Worm (Caenorhabditis elegans) whole organism, early embryonic: ENCODE results near the gene srw-87.
"Not testable (repeated sequence)": the region's sequence is repeated elsewhere in the genome, so short reads cannot be mapped to it uniquely, and the experiment has no call there.

Experiments used
- B0310.2 ChIP-seq: sonication (generic microtip); optimal IDR thresholded peaks from 2 replicates; lab custom pipeline; 2016; ENCODE audit warnings: mild to moderate bottlenecking, missing genetic modification characterization, missing compliant biosample characterization
- F13C5.2 ChIP-seq: sonication (generic microtip); optimal IDR thresholded peaks from 2 replicates; lab custom pipeline; 2017; ENCODE audit warnings: mild to moderate bottlenecking, missing genetic modification characterization, inconsistent platforms, missing compliant biosample characterization
- aly-1 ChIP-seq: sonication (generic microtip); optimal IDR thresholded peaks from 2 replicates; lab custom pipeline; 2016; ENCODE audit warnings: missing genetic modification characterization, missing compliant biosample characterization
- ama-1 ChIP-seq: fragments of 150-350 bp; optimal IDR thresholded peaks from 2 replicates; lab custom pipeline; 2014
- ceh-13 ChIP-seq: fragments of 200-800 bp; sonication (Bioruptor generic); optimal IDR thresholded peaks from 2 replicates; lab custom pipeline; 2018; ENCODE audit warnings: mild to moderate bottlenecking, missing genetic modification characterization, missing compliant biosample characterization
- ceh-36 ChIP-seq: sonication (generic microtip); optimal IDR thresholded peaks from 2 replicates; lab custom pipeline; 2016; ENCODE audit warnings: missing genetic modification characterization, inconsistent platforms, missing compliant biosample characterization
- ets-7 ChIP-seq: sonication (generic microtip); optimal IDR thresholded peaks from 2 replicates; lab custom pipeline; 2016; ENCODE audit warnings: missing genotype, missing genetic modification characterization, missing compliant biosample characterization
- flt-1 ChIP-seq: fragments of 200-800 bp; sonication (Bioruptor generic); IDR thresholded peaks from 2 replicates; pipeline ENCODE4 v1.3.6; 2022; ENCODE audit warnings: missing genetic modification characterization, missing compliant biosample characterization
- hmbx-1 ChIP-seq: sonication (generic microtip); optimal IDR thresholded peaks from 2 replicates; lab custom pipeline; 2016; ENCODE audit warnings: mild to moderate bottlenecking, missing genetic modification characterization, missing compliant biosample characterization
- hmg-4 ChIP-seq: fragments of 200-800 bp; sonication (Bioruptor generic); optimal IDR thresholded peaks from 2 replicates; lab custom pipeline; 2018; ENCODE audit warnings: mild to moderate bottlenecking, missing genetic modification characterization, missing compliant biosample characterization
- hnd-1 ChIP-seq: sonication (generic microtip); optimal IDR thresholded peaks from 2 replicates; lab custom pipeline; 2016; ENCODE audit warnings: missing genetic modification characterization, missing compliant biosample characterization
- pes-1 ChIP-seq: fragments of 200-800 bp; sonication (Bioruptor generic); IDR thresholded peaks from 2 replicates; pipeline ENCODE4 v1.3.6; 2022; ENCODE audit warnings: missing genetic modification reagents, missing genetic modification characterization, missing compliant biosample characterization
- scrt-1 ChIP-seq: fragments of 200-800 bp; sonication (Bioruptor generic); IDR thresholded peaks from 2 replicates; pipeline ENCODE4 v1.3.6; 2022; ENCODE audit warnings: missing genetic modification characterization, missing compliant biosample characterization
- sea-1 ChIP-seq: fragments of 200-800 bp; sonication (Bioruptor generic); conservative IDR thresholded peaks from 2 replicates; pipeline ENCODE4 v1.3.6; 2022; ENCODE audit warnings: missing genetic modification characterization, missing compliant biosample characterization
- tbx-11 ChIP-seq: fragments of 200-800 bp; sonication (Bioruptor generic); IDR thresholded peaks from 2 replicates; pipeline ENCODE4 v1.3.6; 2022; ENCODE audit warnings: missing genetic modification characterization, missing compliant biosample characterization
- tbx-37 ChIP-seq: fragments of 200-800 bp; sonication (Bioruptor generic); conservative IDR thresholded peaks from 2 replicates; pipeline ENCODE4 v1.3.6; 2022; ENCODE audit warnings: missing genetic modification reagents, missing genetic modification characterization, missing compliant biosample characterization
- tra-4 ChIP-seq: sonication (generic microtip); optimal IDR thresholded peaks from 2 replicates; lab custom pipeline; 2017; ENCODE audit warnings: missing genetic modification characterization, missing compliant biosample characterization

The srw-87 gene

DNA sequence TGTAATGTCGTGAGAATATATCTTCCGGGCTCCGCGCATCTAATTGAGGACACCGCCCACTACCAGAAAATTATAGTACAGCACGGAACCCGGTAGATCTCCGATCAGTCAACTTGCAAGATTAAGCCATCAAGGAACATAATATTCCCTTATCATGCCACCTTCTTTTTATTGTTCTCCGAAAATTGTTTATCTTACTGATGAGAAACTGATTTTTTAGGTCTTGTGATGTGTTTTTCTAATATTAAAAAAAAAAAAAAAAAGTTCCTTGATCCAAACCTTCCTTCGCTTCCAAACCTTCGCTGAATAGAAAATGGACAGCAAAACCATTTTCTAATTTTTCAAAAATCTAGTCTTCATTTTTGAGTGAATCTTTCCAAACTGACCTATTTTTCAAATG lies 7.6 kb upstream of the srw-87 start, which contains the start of gene F57G8.7:
Gene F57G8.7, plus strand, starts transcription at position 301 of the 400 bp plus-strand sequence.
- no peak for TF ChIP-seq aly-1
- TF ChIP-seq flt-1 (GFP tag; lab: Robert Waterston, UW): no peak
- no peak for TF ChIP-seq hmbx-1 (tag; lab: Kevin White, UChicago)
- no peak for TF ChIP-seq scrt-1

DNA sequence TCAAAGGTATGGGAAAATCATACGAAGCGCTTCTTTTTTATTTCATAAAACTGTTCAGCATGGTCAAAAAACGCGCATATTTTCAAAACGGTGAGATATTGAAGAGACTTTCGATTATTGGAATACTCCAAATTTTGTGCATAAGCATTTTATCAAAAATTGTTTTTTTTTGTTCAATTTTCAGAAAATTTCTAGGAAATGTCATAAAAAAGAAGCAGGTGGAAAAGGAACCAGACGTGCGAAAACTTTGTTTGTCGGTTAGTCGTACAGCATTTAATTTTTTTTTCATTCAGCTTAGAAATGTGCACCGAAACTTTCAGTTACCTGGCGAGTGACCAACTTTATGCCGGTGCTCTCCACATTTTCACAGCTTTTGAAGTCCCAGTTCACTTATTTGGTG lies 3.0 kb upstream of the srw-87 start, which contains the start of gene srh-167:
Gene srh-167, plus strand, starts transcription at position 301 of the 400 bp plus-strand sequence.
- TF ChIP-seq hnd-1 (tag; lab: Kevin White, UChicago) (no peak), F13C5.2 (no peak), ets-7 (tag; lab: Kevin White, UChicago) (no peak), tbx-37 (GFP tag; lab: Robert Waterston, UW) (no peak), ceh-13 (GFP tag; lab: Kevin White, UChicago) (no peak), ceh-36 (tag; lab: Kevin White, UChicago) (no peak), hmg-4 (GFP tag; lab: Kevin White, UChicago) (no peak), flt-1 (GFP tag; lab: Robert Waterston, UW) (no peak), scrt-1 (no peak), aly-1 (no peak)

DNA sequence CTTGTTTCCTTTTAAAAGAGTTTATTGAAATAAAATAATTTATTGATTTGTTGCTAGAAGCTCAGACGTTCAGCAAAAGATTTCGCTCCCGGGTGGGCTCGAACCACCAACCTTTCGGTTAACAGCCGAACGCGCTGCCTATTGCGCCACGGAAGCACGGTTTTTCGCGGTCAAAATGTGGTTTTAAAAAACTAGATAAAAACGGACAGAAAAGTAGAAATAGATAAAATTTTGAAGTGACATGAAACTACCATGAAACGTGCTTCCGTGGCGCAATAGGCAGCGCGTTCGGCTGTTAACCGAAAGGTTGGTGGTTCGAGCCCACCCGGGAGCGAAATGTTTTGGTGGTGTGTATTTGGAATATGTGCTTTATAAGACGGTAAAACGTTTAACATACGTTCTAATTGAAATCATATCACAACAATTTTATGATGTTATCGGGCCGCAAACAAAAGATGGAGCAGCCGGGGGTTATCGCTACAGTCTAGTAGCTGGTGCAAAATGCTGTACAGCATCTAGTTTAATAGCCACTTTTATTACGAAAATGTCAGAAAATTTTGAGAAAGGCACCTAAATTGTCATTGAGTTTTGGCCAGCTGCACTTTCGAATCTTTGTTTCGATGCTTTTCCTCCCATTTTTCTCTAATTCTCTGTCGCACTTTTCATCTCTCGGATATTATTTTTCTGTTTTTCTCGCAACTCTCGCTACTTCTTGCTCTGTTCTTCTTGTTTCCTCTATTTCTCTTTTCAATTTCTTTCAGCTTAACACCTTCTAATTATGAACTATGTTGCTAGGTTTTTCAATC lies 2.1 kb downstream of the srw-87 start, which contains the start of gene slc-9B.2:
Gene slc-9B.2, plus strand, starts transcription at position 756 of the 806 bp plus-strand sequence.
- TF ChIP-seq sea-1 (GFP tag; lab: Robert Waterston, UW); ceh-13 (GFP tag; lab: Kevin White, UChicago); hnd-1 (tag; lab: Kevin White, UChicago): not testable (repeated sequence)

DNA sequence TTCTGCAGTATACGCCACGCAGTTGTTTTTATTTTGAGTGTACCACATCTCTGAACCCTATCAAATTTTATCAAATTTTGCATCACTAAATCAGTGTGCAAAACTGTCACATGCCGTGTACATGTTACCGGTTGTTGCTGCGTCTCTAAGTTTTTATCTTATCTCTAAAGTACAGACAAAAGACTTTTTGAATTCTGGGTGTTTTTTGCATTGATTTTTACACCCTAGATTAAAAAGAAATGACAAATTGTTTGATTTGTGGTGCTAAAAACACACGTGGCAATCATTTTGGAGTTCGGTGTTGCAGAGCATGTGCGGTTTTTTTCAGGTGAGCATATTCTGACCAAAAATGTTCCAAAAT lies 5.8 kb downstream of the srw-87 start, which contains the start of gene nhr-193:
Gene nhr-193, plus strand, starts transcription at position 51 of the 361 bp plus-strand sequence.
- TF ChIP-seq ceh-36 (tag; lab: Kevin White, UChicago) (no peak), B0310.2 (tag; lab: Kevin White, UChicago) (no peak), pes-1 (no peak)

DNA sequence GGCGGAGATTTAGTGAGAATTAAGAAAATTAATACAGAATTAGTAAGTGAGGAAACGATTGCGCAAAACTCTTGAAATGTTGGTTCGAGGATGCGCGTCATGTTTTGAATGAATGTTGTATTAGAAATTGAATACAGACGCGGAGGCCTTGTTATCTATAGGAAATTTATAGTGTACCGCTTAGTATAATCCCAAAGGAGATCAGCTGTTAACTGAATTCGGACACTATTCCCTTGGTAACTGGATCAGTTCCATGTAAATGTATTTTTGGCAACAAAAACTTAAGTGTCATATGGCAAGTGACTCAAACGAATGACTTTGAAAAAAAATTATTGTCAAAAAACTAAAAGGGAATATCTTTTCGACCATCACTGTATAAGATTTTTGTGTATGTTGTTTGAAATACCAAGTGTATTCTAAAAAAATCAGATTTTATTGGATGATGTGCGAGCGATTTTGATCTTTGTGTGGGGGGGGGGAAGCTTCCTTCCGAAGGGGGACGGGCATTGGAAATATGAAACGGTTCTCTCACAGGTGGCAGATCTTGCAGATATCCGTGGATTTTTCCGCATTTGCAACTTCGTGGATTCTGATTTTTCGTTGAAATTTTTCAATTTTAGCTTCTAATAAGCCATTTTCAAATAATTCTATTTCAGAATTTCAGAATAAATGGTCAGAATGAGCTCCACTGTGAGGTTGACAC lies 10.1 kb downstream of the srw-87 start, which contains the start of the genes W08G11.5 and W08G11.1:
Gene W08G11.5, minus strand, starts transcription at position 101 of the 703 bp plus-strand sequence.
Gene W08G11.1, plus strand, starts transcription at position 653 of the 703 bp plus-strand sequence.
- TF ChIP-seq tbx-37 (GFP tag; lab: Robert Waterston, UW): no peak
- no peak for TF ChIP-seq ceh-13 (GFP tag; lab: Kevin White, UChicago)
- no peak for TF ChIP-seq scrt-1
- TF ChIP-seq hnd-1 (tag; lab: Kevin White, UChicago): no peak
- TF ChIP-seq F13C5.2: no peak
- TF ChIP-seq ama-1: no peak
- TF ChIP-seq tbx-11 (GFP tag; lab: Robert Waterston, UW): no peak
- TF ChIP-seq ceh-36 (tag; lab: Kevin White, UChicago): no peak
- no peak for TF ChIP-seq aly-1
- TF ChIP-seq hmg-4 (GFP tag; lab: Kevin White, UChicago): no peak
- no peak for TF ChIP-seq flt-1 (GFP tag; lab: Robert Waterston, UW)
- no peak for TF ChIP-seq B0310.2 (tag; lab: Kevin White, UChicago)

DNA sequence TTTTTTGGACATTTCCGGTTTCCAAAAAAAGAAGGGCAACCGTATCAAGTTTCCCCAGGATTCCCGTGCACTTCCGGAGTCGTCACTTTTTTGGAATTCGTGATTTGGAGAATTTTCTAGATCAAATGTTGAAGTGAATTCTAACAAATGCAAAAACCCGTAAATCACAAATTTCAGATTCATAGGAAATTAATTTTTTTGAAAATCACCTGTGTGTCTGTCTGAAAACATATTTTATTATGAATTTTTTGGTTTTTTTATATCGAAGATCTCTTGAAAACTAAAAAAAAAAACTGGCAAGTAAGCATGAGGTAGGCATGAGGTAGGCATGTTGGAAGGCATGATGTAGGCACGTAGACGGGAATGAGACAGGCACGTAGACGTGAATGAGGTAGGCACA lies 13.6 kb downstream of the srw-87 start:
- TF ChIP-seq tbx-11 (GFP tag; lab: Robert Waterston, UW) (no peak), sea-1 (GFP tag; lab: Robert Waterston, UW) (no peak), hnd-1 (tag; lab: Kevin White, UChicago) (no peak)

DNA sequence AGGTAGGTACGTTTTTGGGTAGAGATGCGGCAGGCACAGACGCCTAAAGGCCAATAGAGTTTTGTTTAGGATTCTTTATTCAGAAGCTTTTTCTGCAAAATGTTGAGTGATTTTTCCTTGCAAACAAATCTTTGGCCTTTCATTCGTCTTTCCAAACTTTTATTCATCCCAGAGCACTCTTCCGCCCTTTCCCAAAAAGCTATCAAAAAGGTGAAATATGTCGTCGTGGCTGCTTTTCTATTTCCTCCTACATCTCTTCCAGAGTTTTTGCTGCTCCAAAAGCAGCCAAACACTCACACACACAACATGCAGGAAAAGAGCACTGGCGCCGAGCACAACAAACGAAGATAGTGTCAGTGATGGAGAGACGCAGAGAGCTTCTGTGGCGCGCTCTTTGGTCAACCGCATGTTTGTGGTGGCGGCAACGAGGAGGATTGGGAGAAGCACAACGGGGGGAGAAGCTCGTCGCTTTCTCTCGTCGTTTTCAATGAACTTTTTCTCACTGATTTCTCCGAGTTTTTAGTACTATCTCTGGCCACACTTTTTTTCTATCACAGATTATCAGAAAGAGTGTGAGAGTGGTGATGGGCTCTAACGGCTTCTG lies 14.5 kb downstream of the srw-87 start:
- TF ChIP-seq hnd-1 (tag; lab: Kevin White, UChicago) (no peak), tra-4 (tag; lab: Kevin White, UChicago) (no peak), hmg-4 (GFP tag; lab: Kevin White, UChicago) (peak; percentile 13), B0310.2 (tag; lab: Kevin White, UChicago) (no peak), sea-1 (GFP tag; lab: Robert Waterston, UW) (no peak), hmbx-1 (tag; lab: Kevin White, UChicago) (no peak), ceh-36 (tag; lab: Kevin White, UChicago) (no peak)

DNA sequence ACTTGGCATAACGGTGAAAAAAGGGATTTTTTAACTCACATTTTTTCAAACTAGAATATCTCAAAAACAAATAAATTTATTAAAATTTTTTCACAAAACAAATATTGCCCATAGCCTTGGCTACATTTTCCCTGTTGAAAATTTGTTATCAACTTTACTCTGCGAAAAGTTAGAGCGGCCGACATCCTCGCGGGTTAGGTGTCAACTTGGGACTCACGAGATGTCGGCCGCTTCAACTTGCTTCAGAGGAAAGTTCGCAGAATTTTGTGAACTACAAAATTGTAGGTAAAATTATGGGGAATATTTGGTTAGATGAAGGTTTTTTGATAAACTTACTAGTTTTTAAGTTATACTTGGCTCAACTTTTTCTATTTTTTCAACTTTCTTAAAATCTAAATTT lies 15.3 kb downstream of the srw-87 start:
- no peak for TF ChIP-seq F13C5.2
